Worm (Caenorhabditis elegans): Measurements from ENCODE around the gene T05A10.6.

Gene T05A10.6

DNA sequence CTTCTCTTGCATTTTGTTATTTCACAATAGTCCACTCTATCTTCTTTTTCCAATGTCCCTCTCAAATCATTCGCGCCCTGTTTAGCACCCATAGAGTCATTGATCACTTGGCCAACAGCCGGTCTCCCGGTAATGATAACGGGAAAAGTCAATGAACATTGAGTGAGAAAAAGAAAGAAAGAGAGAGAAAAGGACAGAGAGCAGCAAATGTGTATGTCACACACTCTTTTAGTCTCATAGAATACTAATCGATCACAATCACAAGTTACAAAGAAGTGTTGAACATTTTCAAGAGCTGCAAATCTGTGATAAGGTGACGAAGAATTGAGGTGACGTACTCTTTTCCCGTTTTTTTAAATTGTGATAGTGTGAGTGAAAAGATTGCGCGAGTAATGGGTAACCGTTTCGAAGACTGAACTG, 22.4 kb downstream of the T05A10.6 start (continued):
- TF ChIP-seq tbx-7 (tag; optimal IDR thresholded peaks at IDR 0.05) (no peak), K09A11.1 (tag; optimal IDR thresholded peaks at IDR 0.05; ENCODE audit: insufficient read depth) (no peak)

DNA sequence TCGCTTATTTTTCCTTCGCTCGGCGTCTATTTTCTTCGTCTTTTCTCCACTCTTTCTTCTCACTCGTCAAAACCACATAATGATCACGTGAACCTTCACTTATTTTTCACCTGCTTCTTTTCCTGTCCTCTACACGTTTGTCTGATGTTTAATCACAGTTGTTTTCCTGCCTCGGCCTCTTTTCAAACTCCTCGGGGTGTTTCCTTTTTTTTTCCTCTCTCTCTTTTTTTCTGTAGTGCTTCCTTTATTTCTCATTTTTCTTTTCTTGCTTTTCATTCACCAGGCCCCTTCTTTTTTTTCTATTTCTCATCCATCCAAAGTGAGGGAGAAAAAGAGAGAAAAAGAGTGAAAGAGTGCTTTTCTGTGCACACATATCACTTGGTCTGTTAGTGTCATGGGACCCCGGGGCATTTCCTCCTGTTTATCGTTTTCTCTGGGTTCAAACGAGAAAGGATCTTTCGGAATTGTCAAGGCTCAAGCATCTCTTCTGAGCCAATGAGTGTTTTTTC, 23.5 kb downstream of the T05A10.6 start:
- no peak for TF ChIP-seq pag-3 (tag; optimal IDR thresholded peaks at IDR 0.05; ENCODE audit: borderline replicate concordance)
- TF ChIP-seq ceh-30 (tag; optimal IDR thresholded peaks at IDR 0.05): no peak
- TF ChIP-seq ref-2 (tag; optimal IDR thresholded peaks at IDR 0.05): peak; percentile 43
- TF ChIP-seq nhr-232 (tag; optimal IDR thresholded peaks at IDR 0.05): no peak
- TF ChIP-seq K02D7.2 (tag; optimal IDR thresholded peaks at IDR 0.05): peak; percentile 4
- no peak for TF ChIP-seq npax-4 (tag; optimal IDR thresholded peaks at IDR 0.05)
- TF ChIP-seq ceh-22 (tag; optimal IDR thresholded peaks at IDR 0.05): no peak
- peak; percentile 76 for TF ChIP-seq tbx-2 (tag; optimal IDR thresholded peaks at IDR 0.05)
- no peak for TF ChIP-seq Y22D7AL.16 (tag; optimal IDR thresholded peaks at IDR 0.05)
- no peak for TF ChIP-seq ceh-19 (GFP tag; optimal IDR thresholded peaks at IDR 0.05)
- TF ChIP-seq ceh-31 (tag; optimal IDR thresholded peaks at IDR 0.05): peak; percentile 59
- peak; percentile 45 for TF ChIP-seq C08G9.2 (tag; optimal IDR thresholded peaks at IDR 0.05)
- TF ChIP-seq ceh-2 (tag; optimal IDR thresholded peaks at IDR 0.05): no peak
- TF ChIP-seq zip-5 (tag; optimal IDR thresholded peaks at IDR 0.05): no peak
- no peak for TF ChIP-seq ceh-24 (tag; optimal IDR thresholded peaks at IDR 0.05)
- TF ChIP-seq lim-6 (tag; optimal IDR thresholded peaks at IDR 0.05): no peak
- TF ChIP-seq sox-4 (tag; optimal IDR thresholded peaks at IDR 0.05): no peak
- TF ChIP-seq C38D4.7 (GFP tag; optimal IDR thresholded peaks at IDR 0.05): no peak
- TF ChIP-seq sox-2 (GFP tag; IDR thresholded peaks at IDR 0.05): no peak
- TF ChIP-seq ttx-3 (tag; optimal IDR thresholded peaks at IDR 0.05): no peak
- TF ChIP-seq syd-9 (tag; optimal IDR thresholded peaks at IDR 0.05): no peak
- TF ChIP-seq unc-86 (tag; optimal IDR thresholded peaks at IDR 0.05): no peak
- TF ChIP-seq ama-1 (optimal IDR thresholded peaks at IDR 0.05): no peak
- no peak for TF ChIP-seq sdc-2 (tag; optimal IDR thresholded peaks at IDR 0.05)
- no peak for TF ChIP-seq fax-1 (tag; optimal IDR thresholded peaks at IDR 0.05)
- TF ChIP-seq ceh-34 (tag; optimal IDR thresholded peaks at IDR 0.05): peak; percentile 36
- peak; percentile 39 for TF ChIP-seq nfya-1 (tag; optimal IDR thresholded peaks at IDR 0.05)
- no peak for TF ChIP-seq lin-11 (tag; optimal IDR thresholded peaks at IDR 0.05)
- TF ChIP-seq pha-4 (tag; optimal IDR thresholded peaks at IDR 0.05): no peak
- peak; percentile 43 for TF ChIP-seq pqm-1 (tag; optimal IDR thresholded peaks at IDR 0.05)
- peak; percentile 61 for TF ChIP-seq rnt-1 (tag; optimal IDR thresholded peaks at IDR 0.05)
- TF ChIP-seq ceh-9 (tag; optimal IDR thresholded peaks at IDR 0.05): no peak
- no peak for TF ChIP-seq pros-1 (tag; optimal IDR thresholded peaks at IDR 0.05)
- TF ChIP-seq dmd-4 (tag; optimal IDR thresholded peaks at IDR 0.05; ENCODE audit: borderline replicate concordance): no peak
- TF ChIP-seq ceh-45 (GFP tag; IDR thresholded peaks at IDR 0.05): no peak
- TF ChIP-seq tbx-7 (tag; optimal IDR thresholded peaks at IDR 0.05): no peak
- no peak for TF ChIP-seq ets-4 (tag; optimal IDR thresholded peaks at IDR 0.05)
- TF ChIP-seq hlh-8 (tag; optimal IDR thresholded peaks at IDR 0.05): no peak
- no peak for TF ChIP-seq fkh-6 (tag; optimal IDR thresholded peaks at IDR 0.05)
- TF ChIP-seq fkh-10 (GFP tag; optimal IDR thresholded peaks at IDR 0.05): no peak
- TF ChIP-seq elt-4 (tag; optimal IDR thresholded peaks at IDR 0.05): no peak
- TF ChIP-seq pat-9 (tag; optimal IDR thresholded peaks at IDR 0.05): no peak
- TF ChIP-seq eyg-1 (tag; optimal IDR thresholded peaks at IDR 0.05): no peak
- peak; percentile 52 for TF ChIP-seq K09A11.1 (tag; optimal IDR thresholded peaks at IDR 0.05; ENCODE audit: insufficient read depth)
- peak; percentile 99 for TF ChIP-seq ceh-18 (tag; optimal IDR thresholded peaks at IDR 0.05)
- no peak for TF ChIP-seq mec-3 (tag; optimal IDR thresholded peaks at IDR 0.05; ENCODE audit: borderline replicate concordance)
- no peak for TF ChIP-seq pax-1 (tag; optimal IDR thresholded peaks at IDR 0.05)
- TF ChIP-seq gmeb-2 (tag; optimal IDR thresholded peaks at IDR 0.05): no peak
- TF ChIP-seq hlh-13 (GFP tag; optimal IDR thresholded peaks at IDR 0.05): no peak
- TF ChIP-seq hlh-6 (tag; optimal IDR thresholded peaks at IDR 0.05): no peak
- TF ChIP-seq unc-42 (tag; optimal IDR thresholded peaks at IDR 0.05): peak; percentile 72
- peak; percentile 52 for TF ChIP-seq ceh-14 (tag; optimal IDR thresholded peaks at IDR 0.05)

All from whole organism, late embryonic.